Worm (Caenorhabditis elegans): ENCODE measurements around the gene twk-17.

DNA sequence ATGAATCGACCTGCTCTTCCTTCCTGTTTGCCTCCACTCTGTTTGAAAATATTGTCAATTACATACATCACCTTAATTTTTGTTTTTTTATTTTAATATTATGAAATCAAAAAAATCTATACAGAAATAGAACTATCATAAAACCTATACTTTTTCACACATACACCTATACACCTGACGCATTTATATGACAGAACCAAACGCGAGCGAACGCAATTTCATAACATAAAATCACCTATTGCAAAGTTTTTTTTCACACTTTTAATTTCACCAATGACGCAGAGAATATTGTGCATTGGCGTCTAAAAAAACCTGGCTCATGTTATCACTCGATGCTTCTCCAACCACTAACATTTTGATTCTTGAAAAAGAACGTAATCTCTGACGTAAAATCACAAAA is 45.9 kb downstream of the twk-17 start:
- no peak for TF ChIP-seq pag-3 (tag; optimal IDR thresholded peaks at IDR 0.05; ENCODE audit: borderline replicate concordance)
- TF ChIP-seq nhr-11 (tag; optimal IDR thresholded peaks at IDR 0.05), result no peak
- no peak for TF ChIP-seq unc-3 (GFP tag; conservative IDR thresholded peaks at IDR 0.05)
- TF ChIP-seq unc-3 (tag; optimal IDR thresholded peaks at IDR 0.05), result no peak
- TF ChIP-seq pros-1 (tag; optimal IDR thresholded peaks at IDR 0.05), result no peak
- no peak for TF ChIP-seq sox-4 (tag; optimal IDR thresholded peaks at IDR 0.05)
- no peak for TF ChIP-seq ttx-3 (tag; optimal IDR thresholded peaks at IDR 0.05)
- no peak for TF ChIP-seq pqm-1 (tag; optimal IDR thresholded peaks at IDR 0.05)

Data from whole organism, late embryonic.